Fruit fly (Drosophila melanogaster): ENCODE measurements around the gene CG15564.

Gene CG15564

DNA sequence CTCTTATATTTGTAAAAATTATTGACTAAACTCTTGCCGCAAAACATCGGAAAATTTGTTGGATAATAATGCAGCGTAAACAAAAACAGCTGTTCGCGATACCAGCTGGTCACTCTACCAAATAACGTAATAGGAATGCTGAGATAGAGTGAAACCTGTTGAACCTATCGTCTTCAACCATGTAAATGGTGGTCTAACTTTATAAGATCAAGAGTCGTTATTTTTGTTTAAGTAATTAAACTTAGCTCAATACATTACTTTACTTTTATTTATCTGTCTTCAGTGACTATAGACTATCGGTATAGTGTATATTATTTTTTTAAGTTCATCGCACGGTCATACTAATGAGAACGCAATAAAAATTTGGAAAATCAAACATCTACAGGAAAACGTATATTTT is 19.6 kb upstream of the CG15564 start, which contains the start of the genes CG1750 and spn-F (continued):
- peak; percentile 5 for TF ChIP-seq CG1603 (tag; optimal IDR thresholded peaks at IDR 0.05)
- 0 out of 3 replicates have a peak, but pooled peaks have one; percentile 22 for TF ChIP-seq mld (GFP tag; IDR thresholded peaks at IDR 0.05; ENCODE audit: partially characterized antibody)
- TF ChIP-seq CG17912 (GFP tag; optimal IDR thresholded peaks at IDR 0.05): no peak
- TF ChIP-seq CG9797 (GFP tag; optimal IDR thresholded peaks at IDR 0.05): peak; percentile 75
- TF ChIP-seq slou (GFP tag; optimal IDR thresholded peaks at IDR 0.05): no peak
- peak; percentile 45 for TF ChIP-seq CG2116 (GFP tag; optimal IDR thresholded peaks at IDR 0.05)
- TF ChIP-seq gsb-n (tag; optimal IDR thresholded peaks at IDR 0.05): peak; percentile 54
- peak; percentile 82 for TF ChIP-seq BEAF-32 (GFP tag; optimal IDR thresholded peaks at IDR 0.05)
- TF ChIP-seq unc-4 (GFP tag; IDR thresholded peaks at IDR 0.05; ENCODE audit: partially characterized antibody): peak; percentile 74
- TF ChIP-seq Sry-δ (GFP tag; optimal IDR thresholded peaks at IDR 0.05): peak; percentile 75
- TF ChIP-seq Pdp1 (GFP tag; optimal IDR thresholded peaks at IDR 0.05): peak in 1 of 2 experiments; percentile 98
- TF ChIP-seq CG9437 (GFP tag; optimal IDR thresholded peaks at IDR 0.05): peak; percentile 99
- peak; percentile 64 for TF ChIP-seq CG4617 (GFP tag; optimal IDR thresholded peaks at IDR 0.05; ENCODE audit: borderline replicate concordance)
- peak; percentile 85 for TF ChIP-seq sna (GFP tag; IDR thresholded peaks at IDR 0.05; ENCODE audit: partially characterized antibody)
- peak; percentile 28 for TF ChIP-seq Sry-β (GFP tag; optimal IDR thresholded peaks at IDR 0.05)
- TF ChIP-seq bbx (GFP tag; IDR thresholded peaks at IDR 0.05; ENCODE audit: partially characterized antibody): peak; percentile 48; the same call in 1 of the 2 replicates
- peak; percentile 60 for TF ChIP-seq sens (GFP tag)
- peak; percentile 66 for TF ChIP-seq Elba2 (GFP tag; optimal IDR thresholded peaks at IDR 0.05)
- TF ChIP-seq Scr (GFP tag; IDR thresholded peaks at IDR 0.05; ENCODE audit: partially characterized antibody): peak; percentile 78
- TF ChIP-seq Opbp (GFP tag; IDR thresholded peaks at IDR 0.05; ENCODE audit: partially characterized antibody): 0 out of 3 replicates have a peak, but pooled peaks have one; percentile 36
- TF ChIP-seq CG2129 (GFP tag; IDR thresholded peaks at IDR 0.05; ENCODE audit: partially characterized antibody): peak; percentile 56; the same call in 1 of the 2 replicates
- peak; percentile 91 for TF ChIP-seq scrt (GFP tag; optimal IDR thresholded peaks at IDR 0.05)
- TF ChIP-seq gsb (GFP tag; IDR thresholded peaks at IDR 0.05): no peak
- peak; percentile 32 for TF ChIP-seq nmo (GFP tag; optimal IDR thresholded peaks at IDR 0.05)
- peak; percentile 39 for TF ChIP-seq HmgZ (tag; optimal IDR thresholded peaks at IDR 0.05)
- peak; percentile 82 for TF ChIP-seq CG13287 (GFP tag; IDR thresholded peaks at IDR 0.05; ENCODE audit: partially characterized antibody)
- TF ChIP-seq CG3995 (GFP tag; optimal IDR thresholded peaks at IDR 0.05): peak; percentile 84
- TF ChIP-seq CG14710 (tag; optimal IDR thresholded peaks at IDR 0.05): peak; percentile 50
- peak; percentile 28 for TF ChIP-seq CG17829 (tag; optimal IDR thresholded peaks at IDR 0.05)
- peak; percentile 82 for TF ChIP-seq MBD-R2 (GFP tag; IDR thresholded peaks at IDR 0.05)
- peak; percentile 1 for TF ChIP-seq CTCF (GFP tag; optimal IDR thresholded peaks at IDR 0.05)
- TF ChIP-seq amos (GFP tag; IDR thresholded peaks at IDR 0.05; ENCODE audit: partially characterized antibody): peak; percentile 56
- TF ChIP-seq kah (GFP tag; optimal IDR thresholded peaks at IDR 0.05): peak; percentile 2
- TF ChIP-seq Doc3 (GFP tag; IDR thresholded peaks at IDR 0.05; ENCODE audit: partially characterized antibody): peak; percentile 76
- no peak for TF ChIP-seq Rfx (GFP tag; IDR thresholded peaks at IDR 0.05)
- no peak for TF ChIP-seq CG6254 (GFP tag; optimal IDR thresholded peaks at IDR 0.05)
- TF ChIP-seq nerfin-2 (GFP tag; IDR thresholded peaks at IDR 0.05; ENCODE audit: partially characterized antibody): no peak
- TF ChIP-seq inv (GFP tag; IDR thresholded peaks at IDR 0.05; ENCODE audit: partially characterized antibody): peak; percentile 56
- TF ChIP-seq Fer1 (GFP tag; optimal IDR thresholded peaks at IDR 0.05): no peak
- TF ChIP-seq row (GFP tag; IDR thresholded peaks at IDR 0.05): peak; percentile 75
- peak; percentile 71; the same call in 2 of the 3 replicates for TF ChIP-seq knrl (GFP tag; IDR thresholded peaks at IDR 0.05; ENCODE audit: partially characterized antibody)
- 0 out of 3 replicates have a peak, but pooled peaks have one; percentile 19 for TF ChIP-seq CG17361 (GFP tag; IDR thresholded peaks at IDR 0.05)
- TF ChIP-seq CG34422 (GFP tag; IDR thresholded peaks at IDR 0.05): no peak; the same call in 2 of the 3 replicates
- peak; percentile 49; the same call in 2 of the 3 replicates for TF ChIP-seq CG34224 (GFP tag; IDR thresholded peaks at IDR 0.05; ENCODE audit: partially characterized antibody)
- TF ChIP-seq sug (tag; optimal IDR thresholded peaks at IDR 0.05): peak; percentile 13
- peak; percentile 61 for TF ChIP-seq pzg (GFP tag; optimal IDR thresholded peaks at IDR 0.05)
- 0 out of 3 replicates have a peak, but pooled peaks have one; percentile 30 for TF ChIP-seq HLH4C (GFP tag; IDR thresholded peaks at IDR 0.05; ENCODE audit: partially characterized antibody)
- no peak for TF ChIP-seq en (GFP tag; optimal IDR thresholded peaks at IDR 0.05)

Data from whole organism, embryonic.